Worm (Caenorhabditis elegans) whole organism, young adult: ENCODE measurements around the gene rpt-1.

Experiments
- B0261.1 ChIP-seq: sonication (generic microtip); optimal IDR thresholded peaks from 2 replicates; lab custom pipeline; 2016; ENCODE audit warnings: mild to moderate bottlenecking, missing genetic modification characterization, moderate library complexity, missing compliant biosample characterization
- C17E4.6 ChIP-seq: fragments of 200-800 bp; sonication (Bioruptor generic); IDR thresholded peaks from 2 replicates; pipeline ENCODE4 v1.3.6; 2022; ENCODE audit warnings: missing genetic modification reagents, missing genetic modification characterization, missing compliant biosample characterization
- D2030.7 ChIP-seq: fragments of 200-800 bp; sonication (Bioruptor generic); IDR thresholded peaks from 2 replicates; pipeline ENCODE4 v1.3.6; 2022; ENCODE audit warnings: missing genetic modification reagents, missing genetic modification characterization, missing compliant biosample characterization
- F39B2.1 ChIP-seq: fragments of 200-800 bp; sonication (Bioruptor generic); IDR thresholded peaks from 2 replicates; pipeline ENCODE4 v1.3.6; 2022; ENCODE audit warnings: missing genetic modification reagents, missing genetic modification characterization, missing compliant biosample characterization
- F49E8.2 ChIP-seq: sonication (generic microtip); optimal IDR thresholded peaks from 3 replicates; lab custom pipeline; 2017; ENCODE audit warnings: missing genetic modification characterization, mild to moderate bottlenecking, missing compliant biosample characterization, antibody characterized with exemption, moderate library complexity; ENCODE audit not compliant: insufficient read depth
- F52B5.7 ChIP-seq: sonication (generic microtip); optimal IDR thresholded peaks from 2 replicates; lab custom pipeline; 2016; ENCODE audit warnings: mild to moderate bottlenecking, missing genetic modification characterization, missing compliant biosample characterization
- F57A8.1 ChIP-seq: fragments of 200-800 bp; sonication (Bioruptor generic); optimal IDR thresholded peaks from 2 replicates; lab custom pipeline; 2018; ENCODE audit warnings: mild to moderate bottlenecking, missing genetic modification characterization, moderate library complexity, missing compliant biosample characterization
- Y53G8AR.9 ChIP-seq: fragments of 200-800 bp; sonication (Bioruptor generic); conservative IDR thresholded peaks from 2 replicates; pipeline ENCODE4 v1.3.6; 2022; ENCODE audit warnings: missing genetic modification reagents, missing genetic modification characterization, missing compliant biosample characterization
- Y79H2A.3 ChIP-seq: fragments of 200-800 bp; sonication (Bioruptor generic); conservative IDR thresholded peaks from 2 replicates; pipeline ENCODE4 v1.3.6; 2022; ENCODE audit warnings: missing genetic modification reagents, missing genetic modification characterization, missing compliant biosample characterization
- atf-7 ChIP-seq: sonication (generic microtip); optimal IDR thresholded peaks from 2 replicates; lab custom pipeline; 2017; ENCODE audit warnings: mild to moderate bottlenecking, missing genetic modification characterization, missing compliant biosample characterization
- attf-3 ChIP-seq: fragments of 200-800 bp; sonication (Bioruptor generic); conservative IDR thresholded peaks from 2 replicates; pipeline ENCODE4 v1.3.6; 2022; ENCODE audit warnings: missing genetic modification reagents, missing genetic modification characterization, missing compliant biosample characterization
- attf-6 ChIP-seq: fragments of 200-800 bp; sonication (Bioruptor generic); IDR thresholded peaks from 2 replicates; pipeline ENCODE4 v1.3.6; 2022; ENCODE audit warnings: missing genetic modification reagents, missing genetic modification characterization, missing compliant biosample characterization
- bed-1 ChIP-seq: fragments of 200-800 bp; sonication (Bioruptor generic); IDR thresholded peaks from 2 replicates; pipeline ENCODE4 v1.3.6; 2022; ENCODE audit warnings: missing genetic modification reagents, missing genetic modification characterization, missing compliant biosample characterization
- ceh-40 ChIP-seq: fragments of 200-800 bp; sonication (Bioruptor generic); IDR thresholded peaks from 2 replicates; pipeline ENCODE4 v1.3.6; 2022; ENCODE audit warnings: missing genetic modification characterization, missing compliant biosample characterization
- ceh-58 ChIP-seq: fragments of 200-800 bp; sonication (Bioruptor generic); IDR thresholded peaks from 2 replicates; pipeline ENCODE4 v1.3.6; 2022; ENCODE audit warnings: missing genetic modification characterization, missing compliant biosample characterization
- egl-44 ChIP-seq: fragments of 200-800 bp; sonication (Bioruptor generic); IDR thresholded peaks from 2 replicates; pipeline ENCODE4 v1.3.6; 2022; ENCODE audit warnings: missing genetic modification reagents, missing genetic modification characterization, missing compliant biosample characterization
- egrh-3 ChIP-seq: fragments of 200-800 bp; sonication (Bioruptor generic); IDR thresholded peaks from 2 replicates; pipeline ENCODE4 v1.3.6; 2022; ENCODE audit warnings: missing genetic modification reagents, missing genetic modification characterization, missing compliant biosample characterization
- ekl-4 ChIP-seq: fragments of 200-800 bp; sonication (Bioruptor generic); IDR thresholded peaks from 2 replicates; pipeline ENCODE4 v1.3.6; 2022; ENCODE audit warnings: missing genetic modification reagents, missing genetic modification characterization, missing compliant biosample characterization
- ets-4 ChIP-seq: fragments of 200-800 bp; sonication (Bioruptor generic); optimal IDR thresholded peaks from 2 replicates; lab custom pipeline; 2018; ENCODE audit warnings: mild to moderate bottlenecking, missing genetic modification characterization, missing compliant biosample characterization
- gei-17 ChIP-seq: fragments of 200-800 bp; sonication (Bioruptor generic); optimal IDR thresholded peaks from 2 replicates; lab custom pipeline; 2018; ENCODE audit warnings: mild to moderate bottlenecking, missing genetic modification characterization, missing compliant biosample characterization
- hmg-1.2 ChIP-seq: fragments of 200-800 bp; sonication (Bioruptor generic); IDR thresholded peaks from 2 replicates; pipeline ENCODE4 v1.3.6; 2022; ENCODE audit warnings: missing genetic modification reagents, missing genetic modification characterization, missing compliant biosample characterization
- hrde-1 ChIP-seq: sonication (generic microtip); optimal IDR thresholded peaks from 2 replicates; lab custom pipeline; 2016; ENCODE audit warnings: missing genetic modification characterization, mild to moderate bottlenecking, missing compliant biosample characterization, moderate library complexity, missing genotype, missing genetic modification reagents, borderline replicate concordance
- hsf-1 ChIP-seq: fragments of 200-800 bp; sonication (Bioruptor generic); IDR thresholded peaks from 2 replicates; pipeline ENCODE4 v1.3.6; 2022; ENCODE audit warnings: missing genetic modification reagents, missing genetic modification characterization, missing compliant biosample characterization
- let-607 ChIP-seq, 2 experiments: fragments of 200-800 bp in 1 of 2; sonication (Bioruptor generic) in 1 of 2; sonication (generic microtip) in 1 of 2; optimal IDR thresholded peaks; 2 replicates each; lab custom pipeline; 2016 to 2018; ENCODE audit warnings: mild to moderate bottlenecking in 2 of 2, missing compliant biosample characterization in 2 of 2, missing genetic modification characterization in 2 of 2, moderate library complexity in 2 of 2, missing genotype in 1 of 2
- lin-26 ChIP-seq: fragments of 200-800 bp; sonication (Bioruptor generic); IDR thresholded peaks from 2 replicates; pipeline ENCODE4 v1.3.6; 2022; ENCODE audit warnings: missing genetic modification reagents, missing genetic modification characterization, missing compliant biosample characterization
- lin-35 ChIP-seq, 3 experiments: fragments of 150-350 bp in 2 of 3; sonication (generic microtip) in 1 of 3; optimal IDR thresholded peaks; 2 replicates each; lab custom pipeline; 2014 to 2018; ENCODE audit warnings: missing biosample characterization in 3 of 3, missing genetic modification characterization in 3 of 3, missing genetic modification reagents in 3 of 3
- lsl-1 ChIP-seq: fragments of 200-800 bp; sonication (Bioruptor generic); optimal IDR thresholded peaks from 2 replicates; lab custom pipeline; 2018; ENCODE audit warnings: mild to moderate bottlenecking, missing genetic modification characterization, moderate library complexity, missing compliant biosample characterization
- madf-6 ChIP-seq: fragments of 200-800 bp; sonication (Bioruptor generic); IDR thresholded peaks from 2 replicates; pipeline ENCODE4 v1.3.6; 2022; ENCODE audit warnings: missing genetic modification reagents, missing genetic modification characterization, missing compliant biosample characterization
- mcd-1 ChIP-seq: fragments of 200-800 bp; sonication (Bioruptor generic); IDR thresholded peaks from 2 replicates; pipeline ENCODE4 v1.3.6; 2022; ENCODE audit warnings: missing genetic modification reagents, missing genetic modification characterization, missing compliant biosample characterization
- mxl-1 ChIP-seq: sonication (generic microtip); optimal IDR thresholded peaks from 2 replicates; lab custom pipeline; 2016; ENCODE audit warnings: missing genetic modification characterization, missing compliant biosample characterization
- nhr-179 ChIP-seq: sonication (generic microtip); optimal IDR thresholded peaks from 2 replicates; lab custom pipeline; 2016; ENCODE audit warnings: mild to moderate bottlenecking, missing genetic modification characterization, missing compliant biosample characterization
- nhr-27 ChIP-seq: fragments of 200-800 bp; sonication (Bioruptor generic); optimal IDR thresholded peaks from 2 replicates; lab custom pipeline; 2018; ENCODE audit warnings: mild to moderate bottlenecking, missing genetic modification characterization, moderate library complexity, missing compliant biosample characterization
- nhr-80 ChIP-seq: sonication (generic microtip); optimal IDR thresholded peaks from 2 replicates; lab custom pipeline; 2016; ENCODE audit warnings: missing genetic modification characterization, missing compliant biosample characterization
- pha-4 ChIP-seq: fragments of 150-350 bp; sonication (generic microtip); optimal IDR thresholded peaks from 2 replicates; lab custom pipeline; 2014; ENCODE audit warnings: missing biosample characterization, missing genetic modification reagents, missing genetic modification characterization
- rec-8 ChIP-seq, 2 experiments: sonication (generic microtip); optimal IDR thresholded peaks; 2 replicates each; lab custom pipeline; 2016; ENCODE audit warnings: mild to moderate bottlenecking in 2 of 2, missing genetic modification characterization in 2 of 2, missing genetic modification reagents in 2 of 2, missing genotype in 2 of 2, missing biosample characterization in 1 of 2, missing compliant biosample characterization in 1 of 2, moderate library complexity in 1 of 2
- repo-1 ChIP-seq: sonication (generic microtip); optimal IDR thresholded peaks from 2 replicates; lab custom pipeline; 2017; ENCODE audit warnings: mild to moderate bottlenecking, missing genetic modification characterization, missing compliant biosample characterization
- rpc-1 ChIP-seq, 2 experiments: fragments of 150-350 bp in 1 of 2; sonication (generic microtip) in 1 of 2; optimal IDR thresholded peaks; 2 replicates each; lab custom pipeline; 2014 to 2018; ENCODE audit warnings: missing biosample characterization in 1 of 2, missing genetic modification characterization in 1 of 2, missing genetic modification reagents in 1 of 2, missing genotype in 1 of 2
- snpc-4 ChIP-seq, 5 experiments: fragments of 150-350 bp in 1 of 5; sonication (generic microtip) in 4 of 5; optimal IDR thresholded peaks; 2 replicates each; lab custom pipeline; 2014 to 2018; ENCODE audit warnings: missing genetic modification characterization in 5 of 5, missing biosample characterization in 3 of 5, antibody characterized with exemption in 2 of 5, mild to moderate bottlenecking in 2 of 5, missing compliant biosample characterization in 2 of 5, missing genotype in 2 of 5, moderate library complexity in 2 of 5, missing genetic modification reagents in 1 of 5
- tbp1 ChIP-seq: fragments of 200-800 bp; sonication (Bioruptor generic); optimal IDR thresholded peaks from 2 replicates; lab custom pipeline; 2018; ENCODE audit warnings: mild to moderate bottlenecking, missing genetic modification characterization, missing compliant biosample characterization
- tlf-1 ChIP-seq: fragments of 200-800 bp; sonication (Bioruptor generic); optimal IDR thresholded peaks from 2 replicates; lab custom pipeline; 2018; ENCODE audit warnings: mild to moderate bottlenecking, missing genetic modification characterization, missing compliant biosample characterization
- ztf-26 ChIP-seq: sonication (generic microtip); optimal IDR thresholded peaks from 2 replicates; lab custom pipeline; 2017; ENCODE audit warnings: missing genetic modification characterization, missing compliant biosample characterization
- ztf-6 ChIP-seq: fragments of 200-800 bp; sonication (Bioruptor generic); IDR thresholded peaks from 2 replicates; pipeline ENCODE4 v1.3.6; 2022; ENCODE audit warnings: missing genetic modification reagents, missing genetic modification characterization, missing compliant biosample characterization

rpt-1 gene

ce11 chrV:11990511-11991127 lies 8.4 kb upstream of the rpt-1 start (continued):
- peak; percentile 27; the same call in 1 of the 2 replicates for TF ChIP-seq madf-6 (GFP tag; lab: Robert Waterston, UW)
- peak in 1 of 3 experiments; percentile 18 for TF ChIP-seq lin-35 (GFP tag; optimal IDR thresholded peaks at IDR 0.05; lab: Kevin White, UChicago)
- peak; percentile 28 for TF ChIP-seq atf-7 (tag; lab: Kevin White, UChicago)
- peak; percentile 6 for TF ChIP-seq tbp1 (GFP tag; lab: Kevin White, UChicago)
- peak; percentile 48; the same call in 1 of the 2 replicates for TF ChIP-seq C17E4.6
- 0 out of 2 replicates have a peak, but pooled peaks have one; percentile 10 for TF ChIP-seq mcd-1 (GFP tag; lab: Robert Waterston, UW)
- TF ChIP-seq repo-1 (tag; lab: Kevin White, UChicago) = peak; percentile 5
- 0 out of 2 replicates have a peak, but pooled peaks have one; percentile 51 for TF ChIP-seq ceh-40 (GFP tag; lab: Robert Waterston, UW)
- TF ChIP-seq ekl-4 (GFP tag; lab: Robert Waterston, UW) = peak; percentile 59
- 0 out of 2 replicates have a peak, but pooled peaks have one; percentile 20 for TF ChIP-seq D2030.7 (GFP tag; lab: Robert Waterston, UW)
- no peak for TF ChIP-seq bed-1
- TF ChIP-seq Y53G8AR.9 (GFP tag; lab: Robert Waterston, UW) = 0 out of 2 replicates have a peak, but pooled peaks have one; percentile 23
- peak; percentile 20 for TF ChIP-seq F49E8.2 (tag; lab: Kevin White, UChicago)
- TF ChIP-seq attf-6 (GFP tag; lab: Robert Waterston, UW) = 0 out of 2 replicates have a peak, but pooled peaks have one; percentile 17
- TF ChIP-seq ztf-26 (tag; lab: Kevin White, UChicago) = no peak

ce11 chrV:11989861-11990260 lies 7.7 kb upstream of the rpt-1 start:
- TF ChIP-seq ztf-6 (GFP tag; lab: Robert Waterston, UW) (no peak), lsl-1 (GFP tag; lab: Kevin White, UChicago) (no peak), pha-4 (tag; lab: Kevin White, UChicago) (no peak), attf-6 (GFP tag; lab: Robert Waterston, UW) (no peak), F39B2.1 (no peak), hmg-1.2 (no peak), B0261.1 (tag; lab: Kevin White, UChicago) (no peak), Y79H2A.3 (no peak), F57A8.1 (no peak), gei-17 (GFP tag; lab: Kevin White, UChicago) (no peak), attf-3 (GFP tag; lab: Robert Waterston, UW) (no peak), lin-26 (no peak), egrh-3 (no peak), mxl-1 (tag; lab: Kevin White, UChicago) (no peak), F52B5.7 (tag; lab: Kevin White, UChicago) (no peak), ceh-58 (GFP tag; lab: Robert Waterston, UW) (no peak)
- TF ChIP-seq, all 124 proteins: peak for 0

ce11 chrV:11986078-11986869 lies 4.1 kb upstream of the rpt-1 start:
- TF ChIP-seq nhr-179 (tag; lab: Kevin White, UChicago) (no peak), rpc-1 (optimal IDR thresholded peaks at IDR 0.05; lab: Kevin White, UChicago) (no peak), rpc-1 (tag; optimal IDR thresholded peaks at IDR 0.05; lab: Kevin White, UChicago) (no peak), egl-44 (GFP tag; lab: Robert Waterston, UW) (no peak), ekl-4 (GFP tag; lab: Robert Waterston, UW) (no peak), hsf-1 (no peak), nhr-27 (tag; lab: Kevin White, UChicago) (no peak), nhr-80 (peak; percentile 66), rec-8 (tag; optimal IDR thresholded peaks at IDR 0.05; lab: Kevin White, UChicago) (no peak), tlf-1 (no peak), let-607 (tag; optimal IDR thresholded peaks at IDR 0.05; lab: Kevin White, UChicago) (peak in 1 of 2 experiments; percentile 56), ets-4 (GFP tag; lab: Kevin White, UChicago) (no peak), hrde-1 (no peak), snpc-4 (GFP tag; optimal IDR thresholded peaks at IDR 0.05; lab: Kevin White, UChicago) (no peak), snpc-4 (tag; optimal IDR thresholded peaks at IDR 0.05; lab: Kevin White, UChicago) (no peak)
